Fruit fly (Drosophila melanogaster): ENCODE data around the gene eas.

The eas gene

DNA sequence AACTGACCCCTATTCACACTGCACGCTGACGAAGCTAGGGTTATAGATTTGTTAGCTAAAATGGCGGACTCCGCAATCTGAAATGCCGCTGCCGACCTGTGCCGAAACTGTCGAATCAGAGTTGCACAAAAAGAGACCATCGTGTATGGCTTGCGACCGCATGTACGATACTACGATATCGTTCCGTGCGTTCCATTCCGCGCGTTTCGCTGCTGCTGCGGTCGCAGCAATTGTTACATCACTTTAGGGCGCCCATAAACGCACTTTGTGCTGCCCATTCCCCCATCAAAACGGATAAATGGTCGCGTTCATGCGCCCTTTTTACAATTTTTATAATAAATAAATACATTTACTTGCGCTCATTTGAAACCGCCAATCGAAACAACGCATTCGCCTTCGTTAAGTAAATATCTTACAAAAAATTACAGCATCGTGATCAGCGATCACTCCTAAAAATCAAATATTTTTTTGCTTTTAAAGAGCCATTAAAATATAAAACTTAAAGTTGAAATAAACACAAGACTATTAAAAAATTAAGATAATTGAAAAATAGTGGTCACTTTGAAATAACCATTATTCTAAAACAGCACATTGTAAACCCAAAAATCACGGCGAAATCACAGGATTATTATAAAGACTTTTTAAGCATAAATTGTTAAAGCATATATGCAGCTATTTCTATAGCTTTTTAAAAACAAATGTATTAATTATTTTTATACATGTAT is 42.2 kb downstream of the eas start, which contains the start of gene Cyp1:
TSS of gene Cyp1 (minus strand) at position 174 of the 725 bp plus-strand sequence.
- TF ChIP-seq Vsx2 (GFP tag; optimal IDR thresholded peaks at IDR 0.05; ENCODE audit: partially characterized antibody) (no peak), Myc (optimal IDR thresholded peaks at IDR 0.05) (peak; percentile 10), Mio (GFP tag; optimal IDR thresholded peaks at IDR 0.05) (no peak), foxo (GFP tag; optimal IDR thresholded peaks at IDR 0.05) (peak in 1 of 2 experiments; percentile 31), woc (GFP tag; optimal IDR thresholded peaks at IDR 0.05) (peak; percentile 59), Dif (GFP tag; optimal IDR thresholded peaks at IDR 0.05; ENCODE audit: partially characterized antibody) (peak; percentile 5), jim (GFP tag; optimal IDR thresholded peaks at IDR 0.05) (peak; percentile 57), tai (GFP tag; optimal IDR thresholded peaks at IDR 0.05) (no peak), Hnf4 (GFP tag; optimal IDR thresholded peaks at IDR 0.05) (peak; percentile 50), Hr83 (GFP tag; optimal IDR thresholded peaks at IDR 0.05; ENCODE audit: poor library complexity, severe bottlenecking) (peak; percentile 77), Hr78 (GFP tag; optimal IDR thresholded peaks at IDR 0.05) (no peak), sage (GFP tag; optimal IDR thresholded peaks at IDR 0.05) (no peak), Rel (GFP tag; optimal IDR thresholded peaks at IDR 0.05) (peak; percentile 5), Rel (tag; optimal IDR thresholded peaks at IDR 0.05) (peak; percentile 8), rgr (GFP tag; optimal IDR thresholded peaks at IDR 0.05) (peak; percentile 43), h (GFP tag; optimal IDR thresholded peaks at IDR 0.05) (peak; percentile 42), Sp1 (GFP tag; optimal IDR thresholded peaks at IDR 0.05) (peak; percentile 39)

- TF ChIP-seq Dfd (GFP tag; optimal IDR thresholded peaks at IDR 0.05), result no peak
- TF ChIP-seq Jra (GFP tag; optimal IDR thresholded peaks at IDR 0.05), result no peak
- TF ChIP-seq dmrt93B (GFP tag; optimal IDR thresholded peaks at IDR 0.05), result no peak
- TF ChIP-seq sage (GFP tag; optimal IDR thresholded peaks at IDR 0.05), result no peak
- no peak for TF ChIP-seq Rel (GFP tag; optimal IDR thresholded peaks at IDR 0.05)
- peak; percentile 38 for TF ChIP-seq Rel (tag; optimal IDR thresholded peaks at IDR 0.05)
These were observed 42.9 kb downstream of the eas start for dm6 chrX:16321037-16321436.

DNA sequence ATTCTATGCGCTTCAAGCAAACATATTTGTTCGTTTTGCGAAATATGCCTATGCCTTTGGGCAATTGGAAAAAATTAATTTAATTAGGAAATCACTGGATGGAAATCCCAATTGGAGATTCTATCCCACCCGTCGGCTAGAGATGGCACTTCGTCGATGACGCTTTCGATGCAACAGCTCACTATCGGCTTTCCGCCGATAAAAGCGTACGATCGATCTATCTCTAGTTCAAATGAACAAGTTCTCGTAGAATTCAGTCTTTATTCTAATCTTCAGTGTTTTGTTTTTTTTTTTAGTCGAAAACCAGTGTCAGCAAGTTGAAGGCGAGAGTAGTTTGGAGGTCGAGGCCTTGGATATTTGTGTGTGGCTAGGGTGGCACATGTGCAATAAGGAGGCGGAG is 44.9 kb downstream of the eas start, which contains the start of the genes CG9917 and CG32579:
TSS of gene CG9917 (minus strand) at position 169 of the 400 bp plus-strand sequence.
TSS of gene CG32579 (plus strand) at position 224 of the 400 bp plus-strand sequence.
- TF ChIP-seq Sp1 (GFP tag; optimal IDR thresholded peaks at IDR 0.05), result peak; percentile 15
- TF ChIP-seq Rel (GFP tag; optimal IDR thresholded peaks at IDR 0.05), result no peak
- peak; percentile 85 for TF ChIP-seq Rel (tag; optimal IDR thresholded peaks at IDR 0.05)
- peak; percentile 4 for TF ChIP-seq OdsH (GFP tag; optimal IDR thresholded peaks at IDR 0.05)
- no peak for TF ChIP-seq ey (GFP tag; optimal IDR thresholded peaks at IDR 0.05)
- no peak for TF ChIP-seq Abd-B (GFP tag; optimal IDR thresholded peaks at IDR 0.05)

DNA sequence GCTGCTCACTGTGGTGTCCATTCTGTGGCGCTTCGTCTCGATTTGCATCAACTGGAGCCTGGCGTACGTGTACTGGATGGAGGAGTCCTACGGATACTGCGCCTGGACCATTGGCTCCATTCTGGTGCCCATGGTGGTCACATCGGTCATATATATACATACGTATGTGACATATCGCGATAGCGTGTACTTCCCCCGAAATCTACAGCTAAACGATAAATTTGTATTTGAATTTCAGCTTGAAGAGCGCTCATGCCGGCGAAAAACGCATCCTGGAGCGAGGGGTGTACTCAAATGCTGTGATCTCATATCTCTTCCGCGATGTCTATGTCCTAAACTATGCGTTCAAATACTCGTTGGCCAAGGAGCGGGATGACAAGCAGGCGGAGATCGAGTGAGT is 45.4 kb downstream of the eas start:
- TF ChIP-seq Rel (GFP tag; optimal IDR thresholded peaks at IDR 0.05) (no peak), Rel (tag; optimal IDR thresholded peaks at IDR 0.05) (peak; percentile 93), woc (GFP tag; optimal IDR thresholded peaks at IDR 0.05) (no peak), sv (GFP tag; optimal IDR thresholded peaks at IDR 0.05) (no peak), Mio (GFP tag; optimal IDR thresholded peaks at IDR 0.05) (no peak), CG9705 (GFP tag; optimal IDR thresholded peaks at IDR 0.05) (no peak), dsf (GFP tag; optimal IDR thresholded peaks at IDR 0.05; ENCODE audit: borderline replicate concordance) (no peak)

dm6 chrX:16325472-16325871 is 47.3 kb downstream of the eas start, which contains the start of gene CalpC:
TSS of gene CalpC (plus strand) at chrX:16325763.
- TF ChIP-seq HLH106 (tag; optimal IDR thresholded peaks at IDR 0.05) (no peak), Hr78 (GFP tag; optimal IDR thresholded peaks at IDR 0.05) (no peak), CrebA (GFP tag; optimal IDR thresholded peaks at IDR 0.05; ENCODE audit: borderline replicate concordance) (no peak), h (GFP tag; optimal IDR thresholded peaks at IDR 0.05) (no peak), rgr (GFP tag; optimal IDR thresholded peaks at IDR 0.05) (no peak), GATAd (GFP tag; optimal IDR thresholded peaks at IDR 0.05) (no peak), N (GFP tag; optimal IDR thresholded peaks at IDR 0.05) (no peak), usp (GFP tag; optimal IDR thresholded peaks at IDR 0.05) (no peak), brk (GFP tag; optimal IDR thresholded peaks at IDR 0.05) (no peak), Hr83 (GFP tag; optimal IDR thresholded peaks at IDR 0.05; ENCODE audit: poor library complexity, severe bottlenecking) (no peak), ey (GFP tag; optimal IDR thresholded peaks at IDR 0.05) (no peak), foxo (GFP tag; optimal IDR thresholded peaks at IDR 0.05) (no peak), sv (GFP tag; optimal IDR thresholded peaks at IDR 0.05) (no peak)
